Fruit fly (Drosophila melanogaster) whole organism, pupa: ENCODE results near the gene CG1409.
A peak's percentile ranks its signal among the peaks of the same experiment; 100 is the strongest.

Experiments used
- CG10348 ChIP-seq: fragments of 200-800 bp; sonication (Bioruptor generic); IDR thresholded peaks from 2 replicates; pipeline ENCODE4 v1.3.6; 2022; ENCODE audit warnings: missing biosample characterization, missing genetic modification characterization
- CG12605 ChIP-seq: fragments of 200-800 bp; sonication (Bioruptor generic); IDR thresholded peaks from 2 replicates; pipeline ENCODE4 v1.3.6; 2022; ENCODE audit warnings: missing biosample characterization, missing genetic modification characterization
- CG13204 ChIP-seq: fragments of 200-800 bp; sonication (Bioruptor generic); optimal IDR thresholded peaks from 2 replicates; lab custom pipeline; 2018; ENCODE audit warnings: missing biosample characterization, mild to moderate bottlenecking, missing genetic modification characterization, moderate library complexity
- CG14655 ChIP-seq: fragments of 200-800 bp; sonication (Bioruptor generic); optimal IDR thresholded peaks from 3 replicates; lab custom pipeline; 2017; ENCODE audit warnings: mild to moderate bottlenecking, missing biosample characterization, missing genetic modification reagents, missing genetic modification characterization
- CG15710 ChIP-seq: fragments of 200-800 bp; sonication (Bioruptor generic); optimal IDR thresholded peaks from 2 replicates; lab custom pipeline; 2018; ENCODE audit warnings: missing biosample characterization, mild to moderate bottlenecking, missing genetic modification characterization, moderate library complexity
- CG17806 ChIP-seq: fragments of 200-800 bp; sonication (Bioruptor generic); optimal IDR thresholded peaks from 2 replicates; lab custom pipeline; 2018; ENCODE audit warnings: missing biosample characterization, mild to moderate bottlenecking, missing genetic modification characterization, moderate library complexity
- CG32121 ChIP-seq: fragments of 200-800 bp; sonication (Bioruptor generic); IDR thresholded peaks from 2 replicates; pipeline ENCODE4 v1.3.6; 2022; ENCODE audit warnings: missing biosample characterization, missing genetic modification characterization
- CG34367 ChIP-seq: fragments of 200-800 bp; sonication (Bioruptor generic); optimal IDR thresholded peaks from 2 replicates; lab custom pipeline; 2018; ENCODE audit warnings: missing biosample characterization, mild to moderate bottlenecking, missing genetic modification characterization
- CG4496 ChIP-seq: fragments of 200-800 bp; sonication (Bioruptor generic); IDR thresholded peaks from 3 replicates; pipeline ENCODE4 v1.3.6; 2022; ENCODE audit warnings: missing biosample characterization, missing genetic modification characterization
- CG8159 ChIP-seq: fragments of 200-800 bp; sonication (Bioruptor generic); optimal IDR thresholded peaks from 3 replicates; lab custom pipeline; 2018; ENCODE audit warnings: missing biosample characterization, mild to moderate bottlenecking, missing genetic modification characterization, moderate library complexity
- CG8301 ChIP-seq: fragments of 200-800 bp; sonication (Bioruptor generic); optimal IDR thresholded peaks from 2 replicates; lab custom pipeline; 2018; ENCODE audit warnings: missing biosample characterization, mild to moderate bottlenecking, missing genetic modification characterization
- CG9948 ChIP-seq: fragments of 200-800 bp; sonication (Bioruptor generic); optimal IDR thresholded peaks from 2 replicates; lab custom pipeline; 2018; ENCODE audit warnings: missing biosample characterization, mild to moderate bottlenecking, missing genetic modification characterization, moderate library complexity
- D1 ChIP-seq: fragments of 200-800 bp; sonication (Bioruptor generic); optimal IDR thresholded peaks from 2 replicates; lab custom pipeline; 2018; ENCODE audit warnings: missing biosample characterization, mild to moderate bottlenecking, missing genetic modification characterization, moderate library complexity
- EcR ChIP-seq: fragments of 200-800 bp; sonication (Bioruptor generic); optimal IDR thresholded peaks from 3 replicates; lab custom pipeline; 2019; ENCODE audit warnings: missing biosample characterization, missing genetic modification characterization, mild to moderate bottlenecking, moderate library complexity, missing genetic modification reagents
- Ets98B ChIP-seq: fragments of 200-800 bp; sonication (Bioruptor generic); IDR thresholded peaks from 2 replicates; pipeline ENCODE4 v1.3.6; 2022; ENCODE audit warnings: missing biosample characterization, missing genetic modification characterization
- Pif1A ChIP-seq: fragments of 200-800 bp; sonication (Bioruptor generic); optimal IDR thresholded peaks from 3 replicates; lab custom pipeline; 2016; ENCODE audit warnings: missing biosample characterization, missing genetic modification characterization
- Pif1B ChIP-seq: fragments of 200-800 bp; sonication (Bioruptor generic); optimal IDR thresholded peaks from 3 replicates; lab custom pipeline; 2016; ENCODE audit warnings: missing biosample characterization, missing genetic modification characterization
- Snoo ChIP-seq: fragments of 200-800 bp; sonication (Bioruptor generic); optimal IDR thresholded peaks from 3 replicates; lab custom pipeline; 2017; ENCODE audit warnings: missing biosample characterization, mild to moderate bottlenecking, missing genetic modification characterization, inconsistent platforms
- fd96Ca ChIP-seq: fragments of 200-800 bp; sonication (Bioruptor generic); IDR thresholded peaks from 3 replicates; pipeline ENCODE4 v1.3.6; 2022; ENCODE audit warnings: missing biosample characterization, missing genetic modification characterization
- gl ChIP-seq: fragments of 200-800 bp; sonication (Bioruptor generic); optimal IDR thresholded peaks from 2 replicates; lab custom pipeline; 2018; ENCODE audit warnings: missing biosample characterization, mild to moderate bottlenecking, missing genetic modification characterization
- rn ChIP-seq: fragments of 200-800 bp; sonication (Bioruptor generic); IDR thresholded peaks from 2 replicates; pipeline ENCODE4 v1.3.6; 2022; ENCODE audit warnings: missing biosample characterization, missing genetic modification characterization

CG1409 gene

DNA sequence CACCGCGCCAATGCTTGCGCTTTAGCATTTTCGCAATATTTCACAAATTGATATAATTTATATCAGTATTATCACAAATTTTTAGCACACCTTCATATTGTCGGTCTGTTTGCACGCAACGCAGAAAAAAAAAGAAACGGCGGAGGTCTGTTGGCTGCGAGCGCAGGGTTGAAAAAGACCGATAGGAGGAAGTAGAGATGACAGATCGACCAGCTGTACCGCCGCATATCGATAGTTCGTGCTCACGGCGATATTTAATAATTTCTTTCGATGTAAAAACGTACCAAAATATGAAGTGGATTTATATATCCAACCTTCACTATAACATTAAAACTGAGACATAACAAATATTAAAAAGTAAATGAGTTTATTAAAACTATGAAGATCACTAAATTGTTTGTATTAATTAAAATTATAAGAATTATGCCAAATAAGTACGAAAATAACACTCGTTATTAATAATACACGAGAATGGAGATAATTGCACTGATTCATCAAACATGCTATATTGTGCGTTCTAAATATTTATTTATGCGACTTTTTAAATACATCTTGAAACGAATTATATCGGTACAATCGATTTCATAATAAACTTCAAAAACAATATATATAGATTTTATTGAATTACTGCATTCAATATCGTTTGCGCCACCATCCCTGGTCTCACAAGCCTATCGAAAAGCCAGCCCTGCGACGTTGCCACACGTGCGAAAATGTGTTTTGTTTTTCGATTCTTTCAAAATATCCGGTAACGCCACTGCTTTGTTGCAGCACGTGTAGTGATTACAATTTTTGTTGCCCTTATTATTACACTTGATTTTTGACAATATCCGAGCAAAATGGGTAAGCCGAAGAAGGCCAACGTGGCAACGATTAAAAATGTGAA, 43.4 kb downstream of the CG1409 start, which contains the start of the genes RpS6 and bys:
Gene RpS6 (minus strand): TSS at position 179 of the 886 bp plus-strand sequence.
Gene bys (plus strand): TSS at position 728 of the 886 bp plus-strand sequence.
- TF ChIP-seq CG12605 (GFP tag; lab: Robert Waterston, UW) (peak; percentile 44; the same call in 1 of the 2 replicates), CG14655 (no peak), CG15710 (tag; lab: Kevin White, UChicago) (peak; percentile 16), Pif1B (GFP tag; lab: Kevin White, UChicago) (no peak), CG8301 (tag; lab: Kevin White, UChicago) (no peak), Pif1A (GFP tag; lab: Kevin White, UChicago) (peak; percentile 61), CG10348 (no peak), CG32121 (GFP tag; lab: Robert Waterston, UW) (no peak), Snoo (tag; lab: Kevin White, UChicago) (peak; percentile 60), EcR (GFP tag; lab: Kevin White, UChicago) (no peak), rn (no peak), Ets98B (peak; percentile 38), fd96Ca (peak; percentile 58; the same call in 1 of the 3 replicates), CG34367 (tag; lab: Kevin White, UChicago) (peak; percentile 24), CG13204 (no peak), D1 (no peak), gl (tag; lab: Kevin White, UChicago) (no peak), CG17806 (tag; lab: Kevin White, UChicago) (no peak), CG9948 (tag; lab: Kevin White, UChicago) (peak; percentile 28), CG4496 (peak; percentile 66), CG8159 (tag; lab: Kevin White, UChicago) (peak; percentile 16)
